Worm (Caenorhabditis elegans) whole organism, midembryonic: ENCODE measurements around the gene C08F8.2.

Experiments
- cog-1 ChIP-seq: sonication (generic microtip); optimal IDR thresholded peaks from 2 replicates; lab custom pipeline; 2016; ENCODE audit warnings: missing genetic modification characterization, missing compliant biosample characterization
- flt-1 ChIP-seq: fragments of 200-800 bp; sonication (Bioruptor generic); IDR thresholded peaks from 2 replicates; pipeline ENCODE4 v1.3.6; 2022; ENCODE audit warnings: missing genetic modification characterization, missing compliant biosample characterization
- med-1 ChIP-seq: sonication (generic microtip); optimal IDR thresholded peaks from 2 replicates; lab custom pipeline; 2017; ENCODE audit warnings: missing genetic modification characterization, mild to moderate bottlenecking, missing compliant biosample characterization, antibody characterized with exemption, missing genetic modification reagents; ENCODE audit not compliant: insufficient read depth

DNA sequence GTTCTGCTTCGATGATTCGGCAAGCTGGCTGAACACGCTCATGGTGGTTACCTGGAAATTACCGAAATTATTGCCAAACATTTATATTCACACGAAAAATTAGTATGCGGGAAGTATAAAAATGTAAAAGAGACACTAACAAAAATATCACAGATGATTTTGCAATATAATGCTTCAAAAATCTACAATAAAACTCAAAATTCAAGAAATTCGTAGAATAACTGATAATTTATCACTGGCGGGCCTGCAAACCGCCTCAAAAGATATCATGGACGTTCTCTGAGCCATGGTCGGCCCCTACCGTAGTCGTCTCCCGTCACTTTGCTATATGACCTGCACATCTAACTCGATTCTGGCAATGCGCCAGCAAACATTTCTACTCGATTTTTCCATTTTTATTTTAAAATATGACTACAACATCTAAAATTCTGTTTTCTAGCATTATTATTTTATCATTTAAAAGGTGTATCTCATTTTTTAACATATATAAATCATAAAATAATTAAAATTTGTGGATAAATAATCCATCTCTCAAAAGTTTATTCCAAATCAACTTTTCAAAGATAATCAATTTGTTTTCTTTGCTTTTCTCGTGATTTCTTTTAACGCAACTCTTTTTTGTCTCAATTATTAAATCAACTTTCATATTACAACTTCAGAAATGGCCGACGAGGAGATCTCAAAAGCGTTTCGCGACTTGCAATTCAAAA lies 1.2 kb upstream of the C08F8.2 start, which contains the start of the genes F01G4.6 and pfd-1:
- TF ChIP-seq med-1 (GFP tag; lab: Kevin White, UChicago): no peak
- TF ChIP-seq flt-1: 0 out of 2 replicates have a peak, but pooled peaks have one; percentile 39
- no peak for TF ChIP-seq cog-1 (tag; lab: Kevin White, UChicago)
